Worm (Caenorhabditis elegans) whole organism, mixed stage, embryonic: ENCODE measurements around the gene F39B3.3.

Experiments used
- blmp-1 ChIP-seq: fragments of 150-350 bp; optimal IDR thresholded peaks from 2 replicates; lab custom pipeline; 2014; ENCODE audit warnings: missing biosample characterization, missing genetic modification characterization
- elt-3 ChIP-seq: fragments of 150-350 bp; optimal IDR thresholded peaks from 2 replicates; lab custom pipeline; 2014; ENCODE audit warnings: missing biosample characterization, missing genetic modification characterization
- nhr-12 ChIP-seq: fragments of 150-350 bp; optimal IDR thresholded peaks from 2 replicates; lab custom pipeline; 2014; ENCODE audit warnings: missing biosample characterization, missing genetic modification characterization
- pha-4 ChIP-seq: fragments of 150-350 bp; optimal IDR thresholded peaks from 2 replicates; lab custom pipeline; 2018; ENCODE audit warnings: missing biosample characterization, missing genetic modification reagents, missing genetic modification characterization
- snpc-4 ChIP-seq: fragments of 150-350 bp; optimal IDR thresholded peaks from 2 replicates; lab custom pipeline; 2014; ENCODE audit warnings: missing biosample characterization, missing genetic modification characterization
- unc-39 ChIP-seq: fragments of 150-350 bp; optimal IDR thresholded peaks from 2 replicates; lab custom pipeline; 2014; ENCODE audit warnings: missing biosample characterization, missing genetic modification characterization

ce11 chrX:17628345-17628744 lies 49.4 kb upstream of the F39B3.3 start:
- TF ChIP-seq pha-4 (no peak), elt-3 (no peak), unc-39 (tag; lab: Kevin White, UChicago) (no peak), nhr-12 (tag; lab: Kevin White, UChicago) (no peak), blmp-1 (tag; lab: Kevin White, UChicago) (no peak), snpc-4 (no peak)
